Fruit fly (Drosophila melanogaster) whole organism, embryonic: ENCODE measurements around the gene CG18810.

Experiments used
- Adf1 ChIP-seq: fragments of 200-800 bp; sonication (Bioruptor generic); IDR thresholded peaks from 2 replicates; pipeline ENCODE4 v1.3.6; 2022; ENCODE audit warnings: missing biosample characterization, missing genetic modification characterization
- Aef1 ChIP-seq: fragments of 200-800 bp; sonication (Bioruptor generic); IDR thresholded peaks from 3 replicates; pipeline ENCODE4 v1.3.6; 2022; ENCODE audit warnings: missing biosample characterization, missing genetic modification characterization
- Antp ChIP-seq: fragments of 200-800 bp; sonication (Bioruptor generic); optimal IDR thresholded peaks from 3 replicates; lab custom pipeline; 2016; ENCODE audit warnings: missing biosample characterization, missing genetic modification characterization
- CG11247 ChIP-seq: fragments of 200-800 bp; sonication (Bioruptor generic); IDR thresholded peaks from 2 replicates; pipeline ENCODE4 v1.3.6; 2022; ENCODE audit warnings: missing biosample characterization, missing genetic modification characterization
- CG15073 ChIP-seq: fragments of 200-800 bp; sonication (Bioruptor generic); optimal IDR thresholded peaks from 2 replicates; lab custom pipeline; 2016; ENCODE audit warnings: missing biosample characterization, missing genetic modification characterization
- CG15479 ChIP-seq: fragments of 200-800 bp; sonication (Bioruptor generic); optimal IDR thresholded peaks from 3 replicates; lab custom pipeline; 2019; ENCODE audit warnings: missing biosample characterization, mild to moderate bottlenecking, missing genetic modification characterization, moderate library complexity
- CG17385 ChIP-seq: fragments of 200-800 bp; sonication (Bioruptor generic); optimal IDR thresholded peaks from 3 replicates; lab custom pipeline; 2018; ENCODE audit warnings: missing biosample characterization, mild to moderate bottlenecking, missing genetic modification characterization
- CG18011 ChIP-seq: fragments of 200-800 bp; sonication (Bioruptor generic); optimal IDR thresholded peaks from 2 replicates; lab custom pipeline; 2017; ENCODE audit warnings: missing biosample characterization, missing genetic modification characterization, mild to moderate bottlenecking, moderate library complexity, missing genotype
- CG18619 ChIP-seq: fragments of 200-800 bp; sonication (Bioruptor generic); optimal IDR thresholded peaks from 3 replicates; lab custom pipeline; 2017; ENCODE audit warnings: missing biosample characterization, mild to moderate bottlenecking, missing genetic modification characterization
- CG18764 ChIP-seq: fragments of 200-800 bp; sonication (Bioruptor generic); optimal IDR thresholded peaks from 3 replicates; lab custom pipeline; 2016; ENCODE audit warnings: missing biosample characterization, missing genetic modification characterization
- CG2129 ChIP-seq: fragments of 200-800 bp; sonication (Bioruptor generic); IDR thresholded peaks from 2 replicates; pipeline ENCODE4 v1.3.6; 2022; ENCODE audit warnings: missing biosample characterization, missing genetic modification characterization; ENCODE audit not compliant: partially characterized antibody
- CG30431 ChIP-seq: fragments of 200-800 bp; sonication (Bioruptor generic); optimal IDR thresholded peaks from 2 replicates; lab custom pipeline; 2017; ENCODE audit warnings: missing biosample characterization, missing genetic modification characterization
- CG32772 ChIP-seq: fragments of 200-800 bp; sonication (Bioruptor generic); IDR thresholded peaks from 2 replicates; pipeline ENCODE4 v1.3.6; 2022; ENCODE audit warnings: missing biosample characterization, missing genetic modification characterization
- CG33213 ChIP-seq: fragments of 200-800 bp; sonication (Bioruptor generic); optimal IDR thresholded peaks from 3 replicates; lab custom pipeline; 2016; ENCODE audit warnings: missing biosample characterization, missing genetic modification characterization
- CG3407 ChIP-seq: fragments of 200-800 bp; sonication (Bioruptor generic); optimal IDR thresholded peaks from 2 replicates; lab custom pipeline; 2018; ENCODE audit warnings: missing biosample characterization, mild to moderate bottlenecking, missing genetic modification characterization
- CG3847 ChIP-seq: fragments of 200-800 bp; sonication (Bioruptor generic); IDR thresholded peaks from 2 replicates; pipeline ENCODE4 v1.3.6; 2022; ENCODE audit warnings: missing biosample characterization, missing genetic modification characterization
- CG43689 ChIP-seq: fragments of 200-800 bp; sonication (Bioruptor generic); IDR thresholded peaks from 2 replicates; pipeline ENCODE4 v1.3.6; 2022; ENCODE audit warnings: missing biosample characterization, missing genetic modification characterization
- CG4730 ChIP-seq: fragments of 200-800 bp; sonication (Bioruptor generic); IDR thresholded peaks from 2 replicates; pipeline ENCODE4 v1.3.6; 2022; ENCODE audit warnings: missing biosample characterization, missing genetic modification characterization
- CG5953 ChIP-seq: fragments of 200-800 bp; sonication (Bioruptor generic); IDR thresholded peaks from 2 replicates; pipeline ENCODE4 v1.3.6; 2022; ENCODE audit warnings: missing biosample characterization, missing genetic modification characterization
- CG6654 ChIP-seq: fragments of 200-800 bp; sonication (Bioruptor generic); optimal IDR thresholded peaks from 2 replicates; lab custom pipeline; 2017; ENCODE audit warnings: missing biosample characterization, mild to moderate bottlenecking, missing genetic modification characterization
- CG7928 ChIP-seq: fragments of 200-800 bp; sonication (Bioruptor generic); optimal IDR thresholded peaks from 2 replicates; lab custom pipeline; 2017; ENCODE audit warnings: missing biosample characterization, mild to moderate bottlenecking, missing genetic modification characterization
- Deaf1 ChIP-seq: fragments of 200-800 bp; optimal IDR thresholded peaks from 3 replicates; lab custom pipeline; 2019; ENCODE audit warnings: missing biosample characterization, mild to moderate bottlenecking, missing genetic modification characterization, moderate library complexity
- Drgx ChIP-seq: fragments of 200-800 bp; sonication (Bioruptor generic); IDR thresholded peaks from 2 replicates; pipeline ENCODE4 v1.3.6; 2022; ENCODE audit warnings: missing biosample characterization, missing genetic modification characterization
- HLH54F ChIP-seq: fragments of 200-800 bp; sonication (Bioruptor generic); optimal IDR thresholded peaks from 3 replicates; lab custom pipeline; 2016; ENCODE audit warnings: missing biosample characterization, missing genetic modification characterization
- HmgZ ChIP-seq: fragments of 200-800 bp; sonication (Bioruptor generic); optimal IDR thresholded peaks from 2 replicates; lab custom pipeline; 2018; ENCODE audit warnings: missing biosample characterization, mild to moderate bottlenecking, missing genetic modification characterization
- Hsf ChIP-seq: fragments of 200-800 bp; sonication (Bioruptor generic); optimal IDR thresholded peaks from 3 replicates; lab custom pipeline; 2016; ENCODE audit warnings: missing biosample characterization, missing genetic modification characterization
- MBD-R2 ChIP-seq: fragments of 200-800 bp; sonication (Bioruptor generic); IDR thresholded peaks from 2 replicates; pipeline ENCODE4 v1.3.6; 2022; ENCODE audit warnings: missing biosample characterization, missing genetic modification characterization
- MESR4 ChIP-seq: fragments of 200-800 bp; sonication (Bioruptor generic); optimal IDR thresholded peaks from 2 replicates; lab custom pipeline; 2018; ENCODE audit warnings: missing biosample characterization, mild to moderate bottlenecking, missing genetic modification characterization, moderate library complexity
- NC2α ChIP-seq: fragments of 200-800 bp; sonication (Bioruptor generic); optimal IDR thresholded peaks from 2 replicates; lab custom pipeline; 2016; ENCODE audit warnings: missing biosample characterization, missing genetic modification characterization
- NC2β ChIP-seq: fragments of 200-800 bp; sonication (Bioruptor generic); optimal IDR thresholded peaks from 2 replicates; lab custom pipeline; 2016; ENCODE audit warnings: missing biosample characterization, missing genetic modification characterization
- Side ChIP-seq: fragments of 200-800 bp; sonication (Bioruptor generic); optimal IDR thresholded peaks from 2 replicates; lab custom pipeline; 2016; ENCODE audit warnings: missing biosample characterization, missing genetic modification characterization
- Spps ChIP-seq: fragments of 200-800 bp; sonication (Bioruptor generic); optimal IDR thresholded peaks from 2 replicates; lab custom pipeline; 2018; ENCODE audit warnings: missing biosample characterization, mild to moderate bottlenecking, missing genetic modification characterization
- ac ChIP-seq: fragments of 200-800 bp; sonication (Bioruptor generic); optimal IDR thresholded peaks from 3 replicates; lab custom pipeline; 2017; ENCODE audit warnings: missing biosample characterization, mild to moderate bottlenecking, missing genetic modification characterization
- ato ChIP-seq: fragments of 200-800 bp; sonication (Bioruptor generic); IDR thresholded peaks from 2 replicates; pipeline ENCODE4 v1.3.6; 2022; ENCODE audit warnings: missing biosample characterization, missing genetic modification characterization; ENCODE audit not compliant: partially characterized antibody
- bsh ChIP-seq, 2 experiments: fragments of 200-800 bp; sonication (Bioruptor generic); optimal IDR thresholded peaks; 2 replicates each; lab custom pipeline; 2017 to 2018; ENCODE audit warnings: mild to moderate bottlenecking in 2 of 2, missing biosample characterization in 2 of 2, missing genetic modification characterization in 2 of 2, moderate library complexity in 1 of 2
- chm ChIP-seq: fragments of 200-800 bp; sonication (Bioruptor generic); IDR thresholded peaks from 2 replicates; pipeline ENCODE4 v1.3.6; 2022; ENCODE audit warnings: missing biosample characterization, missing genetic modification characterization
- dati ChIP-seq: fragments of 200-800 bp; sonication (Bioruptor generic); IDR thresholded peaks from 2 replicates; pipeline ENCODE4 v1.3.6; 2022; ENCODE audit warnings: missing biosample characterization, missing genetic modification characterization
- fd3F ChIP-seq: fragments of 200-800 bp; sonication (Bioruptor generic); optimal IDR thresholded peaks from 2 replicates; lab custom pipeline; 2018; ENCODE audit warnings: missing biosample characterization, mild to moderate bottlenecking, missing genetic modification characterization, moderate library complexity
- fru ChIP-seq: fragments of >200 bp; optimal IDR thresholded peaks from 2 replicates; lab custom pipeline; 2017
- gem ChIP-seq: fragments of 200-800 bp; sonication (Bioruptor generic); optimal IDR thresholded peaks from 2 replicates; lab custom pipeline; 2019; ENCODE audit warnings: missing biosample characterization, mild to moderate bottlenecking, missing genetic modification characterization, moderate library complexity
- gsb ChIP-seq: fragments of 200-800 bp; sonication (Bioruptor generic); IDR thresholded peaks from 2 replicates; pipeline ENCODE4 v1.3.6; 2022; ENCODE audit warnings: missing biosample characterization, missing genetic modification characterization
- hth ChIP-seq: fragments of >200 bp; optimal IDR thresholded peaks from 2 replicates; lab custom pipeline; 2017; ENCODE audit warnings: inconsistent platforms
- jigr1 ChIP-seq: fragments of 200-800 bp; sonication (Bioruptor generic); IDR thresholded peaks from 3 replicates; pipeline ENCODE4 v1.3.6; 2022; ENCODE audit warnings: missing biosample characterization, missing genetic modification characterization
- lilli ChIP-seq: fragments of 200-800 bp; sonication (Bioruptor generic); optimal IDR thresholded peaks from 3 replicates; lab custom pipeline; 2016; ENCODE audit warnings: missing biosample characterization, missing genetic modification characterization
- luna ChIP-seq: fragments of 200-800 bp; sonication (Bioruptor generic); optimal IDR thresholded peaks from 2 replicates; lab custom pipeline; 2016; ENCODE audit warnings: missing biosample characterization, missing genetic modification characterization
- otp ChIP-seq: fragments of 200-800 bp; sonication (Bioruptor generic); IDR thresholded peaks from 3 replicates; pipeline ENCODE4, ENCODE4 v1.3.6; 2022; ENCODE audit warnings: missing biosample characterization, missing genetic modification characterization
- run ChIP-seq: fragments of 200-800 bp; sonication (Bioruptor generic); optimal IDR thresholded peaks from 3 replicates; lab custom pipeline; 2018; ENCODE audit warnings: missing biosample characterization, mild to moderate bottlenecking, missing genetic modification characterization
- schlank ChIP-seq: fragments of 200-800 bp; sonication (Bioruptor generic); optimal IDR thresholded peaks from 2 replicates; lab custom pipeline; 2018; ENCODE audit warnings: missing biosample characterization, mild to moderate bottlenecking, missing genetic modification characterization
- stc ChIP-seq: fragments of 200-800 bp; sonication (Bioruptor generic); IDR thresholded peaks from 2 replicates; pipeline ENCODE4 v1.3.6; 2022; ENCODE audit warnings: missing biosample characterization, missing genetic modification characterization
- wor ChIP-seq: fragments of 200-800 bp; sonication (Bioruptor generic); IDR thresholded peaks from 2 replicates; pipeline ENCODE4 v1.3.6; 2022; ENCODE audit warnings: missing biosample characterization, missing genetic modification characterization
- zen ChIP-seq: fragments of 200-800 bp; sonication (Bioruptor generic); optimal IDR thresholded peaks from 3 replicates; lab custom pipeline; 2018; ENCODE audit warnings: missing biosample characterization, mild to moderate bottlenecking, missing genetic modification characterization, moderate library complexity
- zf30C ChIP-seq: fragments of 200-800 bp; sonication (Bioruptor generic); optimal IDR thresholded peaks from 3 replicates; lab custom pipeline; 2018; ENCODE audit warnings: missing biosample characterization, mild to moderate bottlenecking, missing genetic modification characterization

The CG18810 gene

DNA sequence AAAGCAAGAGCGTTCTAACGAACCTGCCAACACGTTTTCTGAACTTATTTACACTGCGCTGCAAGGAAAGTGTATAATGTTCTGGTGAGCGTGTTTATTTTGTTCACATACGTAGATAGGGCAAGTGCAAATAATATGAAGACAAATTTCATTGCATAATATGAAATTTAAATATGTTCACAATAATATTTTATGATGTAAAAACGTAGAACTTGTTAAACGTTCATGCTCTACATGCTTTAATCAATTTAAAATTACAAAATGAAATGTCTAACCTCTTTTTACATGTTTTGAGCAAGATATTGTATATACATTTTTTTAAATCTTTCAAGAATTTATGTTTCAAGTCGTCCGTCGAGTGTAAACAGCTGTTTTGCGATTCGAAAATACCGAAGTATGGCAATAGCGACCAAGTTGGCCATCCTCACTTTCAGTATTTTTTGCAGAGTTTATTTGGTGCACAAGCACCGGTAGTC lies 3.3 kb upstream of the CG18810 start, which contains the start of the genes phr6-4 and CG2608 (continued):
- TF ChIP-seq lilli = peak; percentile 93
- peak; percentile 55; the same call in 1 of the 2 replicates for TF ChIP-seq CG5953 (GFP tag; lab: Robert Waterston, UW)
- peak; percentile 97 for TF ChIP-seq gem (tag; lab: Kevin White, UChicago)
- TF ChIP-seq dati (GFP tag; lab: Robert Waterston, UW) = peak; percentile 57; the same call in 1 of the 2 replicates
- peak; percentile 64 for TF ChIP-seq MBD-R2 (GFP tag; lab: Robert Waterston, UW)
- peak; percentile 82 for TF ChIP-seq CG18011 (GFP tag; lab: Kevin White, UChicago)
- peak; percentile 90 to 93 for TF ChIP-seq bsh (GFP tag; optimal IDR thresholded peaks at IDR 0.05; lab: Kevin White, UChicago)
- peak; percentile 84 for TF ChIP-seq CG3407 (GFP tag; lab: Kevin White, UChicago)
- peak; percentile 77 for TF ChIP-seq Deaf1 (tag; lab: Kevin White, UChicago)
- peak; percentile 93 for TF ChIP-seq CG18619 (GFP tag; lab: Kevin White, UChicago)
- TF ChIP-seq CG7928 (GFP tag; lab: Kevin White, UChicago) = peak; percentile 71
- TF ChIP-seq otp (GFP tag; lab: Robert Waterston, UW) = peak; percentile 62; the same call in 2 of the 3 replicates
- TF ChIP-seq CG6654 (GFP tag; lab: Kevin White, UChicago) = peak; percentile 76
- TF ChIP-seq CG15073 (GFP tag; lab: Kevin White, UChicago) = peak; percentile 54
- peak; percentile 89 for TF ChIP-seq CG3847 (GFP tag; lab: Robert Waterston, UW)
- TF ChIP-seq CG4730 = peak; percentile 73
- peak; percentile 78 for TF ChIP-seq wor (GFP tag; lab: Robert Waterston, UW)
- TF ChIP-seq jigr1 (GFP tag; lab: Robert Waterston, UW) = peak; percentile 71; the same call in 1 of the 3 replicates
- peak; percentile 88 for TF ChIP-seq zf30C (GFP tag; lab: Kevin White, UChicago)
- peak; percentile 76 for TF ChIP-seq Antp (GFP tag; lab: Kevin White, UChicago)
- peak; percentile 91 for TF ChIP-seq HLH54F
- peak; percentile 66 for TF ChIP-seq CG11247 (GFP tag; lab: Robert Waterston, UW)
- TF ChIP-seq stc (GFP tag; lab: Robert Waterston, UW) = peak; percentile 69
- TF ChIP-seq CG2129 = no peak
- peak; percentile 67 for TF ChIP-seq CG33213 (GFP tag; lab: Kevin White, UChicago)
- TF ChIP-seq gsb (GFP tag; lab: Robert Waterston, UW) = peak; percentile 64; the same call in 1 of the 2 replicates
- TF ChIP-seq chm (GFP tag; lab: Robert Waterston, UW) = peak; percentile 82
- TF ChIP-seq Adf1 (GFP tag; lab: Robert Waterston, UW) = peak; percentile 56
- peak; percentile 91 for TF ChIP-seq Drgx
- peak; percentile 86 for TF ChIP-seq CG30431 (GFP tag; lab: Kevin White, UChicago)
- peak; percentile 78 for TF ChIP-seq ac (GFP tag; lab: Kevin White, UChicago)
- peak; percentile 80 for TF ChIP-seq zen (tag; lab: Kevin White, UChicago)
- TF ChIP-seq Side (GFP tag; lab: Kevin White, UChicago) = peak; percentile 73
- peak; percentile 88 for TF ChIP-seq run (tag; lab: Kevin White, UChicago)
- TF ChIP-seq CG32772 (GFP tag; lab: Robert Waterston, UW) = peak; percentile 83
- TF ChIP-seq schlank (tag; lab: Kevin White, UChicago) = peak; percentile 71
- peak; percentile 94 for TF ChIP-seq fd3F (GFP tag; lab: Kevin White, UChicago)
- TF ChIP-seq hth (lab: Kevin White, UChicago) = no peak
- TF ChIP-seq luna (GFP tag; lab: Kevin White, UChicago) = peak; percentile 68
- TF ChIP-seq CG15479 (GFP tag; lab: Kevin White, UChicago) = no peak
- peak; percentile 89 for TF ChIP-seq Spps (tag; lab: Kevin White, UChicago)
- TF ChIP-seq Aef1 = peak; percentile 82
- TF ChIP-seq ato (GFP tag; lab: Robert Waterston, UW) = no peak
- no peak for TF ChIP-seq fru (lab: Kevin White, UChicago)
- peak; percentile 85 for TF ChIP-seq NC2β
- peak; percentile 94 for TF ChIP-seq Hsf (GFP tag; lab: Kevin White, UChicago)
- TF ChIP-seq CG17385 (GFP tag; lab: Kevin White, UChicago) = peak; percentile 89
- TF ChIP-seq NC2α (GFP tag; lab: Kevin White, UChicago) = peak; percentile 67
- peak; percentile 50; the same call in 1 of the 2 replicates for TF ChIP-seq CG43689 (GFP tag; lab: Robert Waterston, UW)
- TF ChIP-seq HmgZ (tag; lab: Kevin White, UChicago) = peak; percentile 94
- TF ChIP-seq MESR4 (GFP tag; lab: Kevin White, UChicago) = peak; percentile 22
- TF ChIP-seq CG18764 (GFP tag; lab: Kevin White, UChicago) = peak; percentile 91
